Fruit fly (Drosophila melanogaster): ENCODE measurements around the gene CG5342.
A peak's percentile ranks its signal among the peaks of the same experiment; 100 is the strongest.

Gene CG5342

dm6 chr3R:11628416-11629041 is 49.9 kb downstream of the CG5342 start, which contains the start of gene CG14712 (continued):
- TF ChIP-seq CG16815 (GFP tag; optimal IDR thresholded peaks at IDR 0.05) (no peak), CG13287 (GFP tag; IDR thresholded peaks at IDR 0.05; ENCODE audit: partially characterized antibody) (peak; percentile 78), gfzf (GFP tag; optimal IDR thresholded peaks at IDR 0.05) (peak; percentile 83), knrl (GFP tag; IDR thresholded peaks at IDR 0.05; ENCODE audit: partially characterized antibody) (peak; percentile 50; the same call in 1 of the 3 replicates), CG2712 (tag; optimal IDR thresholded peaks at IDR 0.05) (peak; percentile 68), Hr39 (optimal IDR thresholded peaks at IDR 0.05) (no peak), ase (GFP tag; IDR thresholded peaks at IDR 0.05) (no peak), CG9932 (GFP tag; IDR thresholded peaks at IDR 0.05) (no peak; the same call in 1 of the 2 replicates), ssp (GFP tag; IDR thresholded peaks at IDR 0.05) (no peak), CrebB (tag; optimal IDR thresholded peaks at IDR 0.05) (peak; percentile 16), al (GFP tag; IDR thresholded peaks at IDR 0.05) (no peak), GATAe (GFP tag; conservative IDR thresholded peaks at IDR 0.05) (no peak), en (GFP tag; optimal IDR thresholded peaks at IDR 0.05) (no peak), CG3281 (GFP tag; optimal IDR thresholded peaks at IDR 0.05) (no peak), cg (GFP tag; optimal IDR thresholded peaks at IDR 0.05) (no peak), CG2120 (GFP tag; optimal IDR thresholded peaks at IDR 0.05) (peak; percentile 48), Adf1 (GFP tag; IDR thresholded peaks at IDR 0.05) (0 out of 2 replicates have a peak, but pooled peaks have one; percentile 15), sug (tag; optimal IDR thresholded peaks at IDR 0.05) (peak; percentile 38), tgo (GFP tag; IDR thresholded peaks at IDR 0.05) (no peak), Lhr (GFP tag; optimal IDR thresholded peaks at IDR 0.05) (peak; percentile 56), MESR4 (GFP tag; optimal IDR thresholded peaks at IDR 0.05) (peak; percentile 69), Ada2b (GFP tag; IDR thresholded peaks at IDR 0.05) (no peak), hkb (optimal IDR thresholded peaks at IDR 0.05) (no peak), hkb (GFP tag; IDR thresholded peaks at IDR 0.05) (peak; percentile 46)

All from whole organism, embryonic.